Worm (Caenorhabditis elegans) whole organism, L4 larva: ENCODE data around the gene R05G9.3.

Source experiments
- T20F7.1 ChIP-seq: fragments of 200-800 bp; sonication (Bioruptor generic); optimal IDR thresholded peaks from 2 replicates; lab custom pipeline; 2018; ENCODE audit warnings: mild to moderate bottlenecking, missing genetic modification characterization, missing compliant biosample characterization
- Y105C5A.15 ChIP-seq: fragments of 200-800 bp; sonication (Bioruptor generic); IDR thresholded peaks from 2 replicates; pipeline ENCODE4 v1.3.6; 2022; ENCODE audit warnings: missing genetic modification characterization, missing compliant biosample characterization
- aha-1 ChIP-seq: fragments of 150-350 bp; peaks from one replicate; lab custom pipeline; 2014; ENCODE audit warnings: missing biosample characterization, missing genetic modification characterization
- ama-1 ChIP-seq: fragments of 150-350 bp; optimal IDR thresholded peaks from 2 replicates; lab custom pipeline; 2014; ENCODE audit warnings: inconsistent platforms, mixed read lengths
- ceh-20 ChIP-seq: fragments of 200-800 bp; sonication (Bioruptor generic); IDR thresholded peaks from 2 replicates; pipeline ENCODE4 v1.3.6; 2022; ENCODE audit warnings: missing genetic modification reagents, missing genetic modification characterization, missing compliant biosample characterization
- ceh-32 ChIP-seq: sonication (generic microtip); optimal IDR thresholded peaks from 2 replicates; lab custom pipeline; 2016; ENCODE audit warnings: mild to moderate bottlenecking, missing genetic modification characterization, missing compliant biosample characterization; ENCODE audit not compliant: poor library complexity
- daf-19 ChIP-seq: fragments of 200-800 bp; sonication (Bioruptor generic); conservative IDR thresholded peaks from 2 replicates; pipeline ENCODE4 v1.3.6; 2022; ENCODE audit warnings: missing genetic modification characterization, missing compliant biosample characterization
- dmd-8 ChIP-seq: fragments of 200-800 bp; sonication (Bioruptor generic); IDR thresholded peaks from 2 replicates; pipeline ENCODE4 v1.3.6; 2022; ENCODE audit warnings: missing genetic modification characterization, missing compliant biosample characterization
- dpl-1 ChIP-seq: fragments of 150-350 bp; optimal IDR thresholded peaks from 2 replicates; lab custom pipeline; 2014; ENCODE audit warnings: missing biosample characterization, missing genetic modification reagents, missing genetic modification characterization
- fos-1 ChIP-seq: fragments of 150-350 bp; optimal IDR thresholded peaks from 2 replicates; lab custom pipeline; 2014; ENCODE audit warnings: missing biosample characterization, missing genetic modification characterization
- gei-8 ChIP-seq: fragments of 200-800 bp; sonication (Bioruptor generic); optimal IDR thresholded peaks from 2 replicates; lab custom pipeline; 2018; ENCODE audit warnings: mild to moderate bottlenecking, missing genetic modification characterization, missing compliant biosample characterization
- hlh-30 ChIP-seq: sonication (generic microtip); optimal IDR thresholded peaks from 2 replicates; lab custom pipeline; 2017; ENCODE audit warnings: antibody characterized with exemption, mild to moderate bottlenecking, missing genetic modification characterization, missing compliant biosample characterization; ENCODE audit not compliant: insufficient read depth
- hmg-1.1 ChIP-seq: fragments of 200-800 bp; sonication (Bioruptor generic); IDR thresholded peaks from 2 replicates; pipeline ENCODE4 v1.3.6; 2022; ENCODE audit warnings: missing genetic modification reagents, missing genetic modification characterization, missing compliant biosample characterization
- lin-15B ChIP-seq: fragments of 150-350 bp; sonication (generic microtip); optimal IDR thresholded peaks from 3 replicates; lab custom pipeline; 2014; ENCODE audit warnings: missing biosample characterization, missing genetic modification characterization
- lir-3 ChIP-seq: sonication (generic microtip); optimal IDR thresholded peaks from 2 replicates; lab custom pipeline; 2016; ENCODE audit warnings: mild to moderate bottlenecking, missing genetic modification characterization, missing compliant biosample characterization
- lsy-2 ChIP-seq, 2 experiments: fragments of 150-350 bp in 1 of 2; sonication (generic microtip) in 1 of 2; optimal IDR thresholded peaks; 2 replicates each; lab custom pipeline; 2014 to 2017; ENCODE audit warnings: missing biosample characterization in 2 of 2, missing genetic modification characterization in 2 of 2
- madf-5 ChIP-seq, 2 experiments: fragments of 200-800 bp; sonication (Bioruptor generic); IDR thresholded peaks; 2 replicates each; pipeline ENCODE4 v1.3.6; 2022; ENCODE audit warnings: missing compliant biosample characterization in 2 of 2, missing genetic modification characterization in 2 of 2
- mdl-1 ChIP-seq, 2 experiments: fragments of 150-350 bp in 1 of 2; sonication (generic microtip) in 1 of 2; optimal IDR thresholded peaks; 2 replicates each; lab custom pipeline; 2014 to 2017; ENCODE audit warnings: missing biosample characterization in 2 of 2, missing genetic modification characterization in 2 of 2
- mxl-3 ChIP-seq: fragments of 200-800 bp; sonication (Bioruptor generic); optimal IDR thresholded peaks from 2 replicates; lab custom pipeline; 2018; ENCODE audit warnings: mild to moderate bottlenecking, missing genetic modification characterization, missing compliant biosample characterization
- nhr-11 ChIP-seq: fragments of 150-350 bp; optimal IDR thresholded peaks from 2 replicates; lab custom pipeline; 2014; ENCODE audit warnings: missing biosample characterization, missing genetic modification characterization
- nhr-111 ChIP-seq: fragments of 200-800 bp; sonication (Bioruptor generic); optimal IDR thresholded peaks from 2 replicates; lab custom pipeline; 2018; ENCODE audit warnings: mild to moderate bottlenecking, missing genetic modification characterization, missing compliant biosample characterization
- nhr-28 ChIP-seq: fragments of 150-350 bp; optimal IDR thresholded peaks from 2 replicates; lab custom pipeline; 2014; ENCODE audit warnings: missing biosample characterization, missing genetic modification characterization
- nhr-41 ChIP-seq: fragments of 200-800 bp; sonication (Bioruptor generic); IDR thresholded peaks from 2 replicates; pipeline ENCODE4 v1.3.6; 2022; ENCODE audit warnings: missing genetic modification reagents, missing genetic modification characterization, missing compliant biosample characterization
- nhr-6 ChIP-seq: fragments of 150-350 bp; optimal IDR thresholded peaks from 2 replicates; lab custom pipeline; 2014; ENCODE audit warnings: missing biosample characterization, missing genetic modification characterization
- pha-4 ChIP-seq, 2 experiments: fragments of 150-350 bp in 1 of 2; fragments of 200-800 bp in 1 of 2; sonication (Bioruptor generic) in 1 of 2; IDR thresholded peaks in 1 of 2; optimal IDR thresholded peaks in 1 of 2; 2 replicates each; pipeline versions ENCODE4 v1.3.6 to Lab custom; 2014 to 2022; ENCODE audit warnings: missing genetic modification characterization in 2 of 2, missing genetic modification reagents in 2 of 2, missing biosample characterization in 1 of 2, missing compliant biosample characterization in 1 of 2
- pqm-1 ChIP-seq: sonication (generic microtip); optimal IDR thresholded peaks from 2 replicates; lab custom pipeline; 2017; ENCODE audit warnings: missing biosample characterization, missing genetic modification characterization
- rbr-2 ChIP-seq: sonication (generic microtip); optimal IDR thresholded peaks from 2 replicates; lab custom pipeline; 2016; ENCODE audit warnings: missing genotype, missing genetic modification characterization, missing compliant biosample characterization
- snpc-1.2 ChIP-seq: fragments of 200-800 bp; sonication (Bioruptor generic); IDR thresholded peaks from 2 replicates; pipeline ENCODE4 v1.3.6; 2022; ENCODE audit warnings: missing genetic modification reagents, missing genetic modification characterization, missing compliant biosample characterization
- tra-1 ChIP-seq: fragments of 200-800 bp; sonication (Bioruptor generic); IDR thresholded peaks from 2 replicates; pipeline ENCODE4 v1.3.6; 2022; ENCODE audit warnings: missing genetic modification reagents, missing genetic modification characterization, missing compliant biosample characterization
- zip-2 ChIP-seq: fragments of 150-350 bp; optimal IDR thresholded peaks from 2 replicates; lab custom pipeline; 2014; ENCODE audit warnings: missing biosample characterization, missing genetic modification characterization
- ztf-7 ChIP-seq: fragments of 150-350 bp; optimal IDR thresholded peaks from 2 replicates; lab custom pipeline; 2014; ENCODE audit warnings: missing biosample characterization, missing genetic modification characterization

R05G9.3 gene

DNA sequence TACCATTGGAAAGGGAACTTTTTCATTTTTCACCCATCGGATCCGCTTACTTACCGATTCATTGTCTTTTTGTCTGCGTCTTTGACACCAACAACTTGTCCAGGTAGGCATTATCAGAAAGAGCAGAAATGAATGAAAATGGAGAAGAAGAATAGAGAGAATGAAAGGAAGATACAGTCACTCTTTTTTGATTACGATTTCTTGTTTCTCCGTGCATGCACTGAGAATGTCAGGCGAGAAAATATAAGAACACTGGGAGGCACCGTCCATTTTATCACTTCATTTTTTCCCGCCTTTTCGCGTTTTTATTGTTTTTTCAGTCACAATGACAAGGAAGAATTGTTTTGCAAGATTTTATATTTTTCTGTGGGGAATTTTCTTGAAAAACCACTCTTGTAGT, 32.0 kb downstream of the R05G9.3 start:
- TF ChIP-seq nhr-28 (tag; lab: Kevin White, UChicago) (peak; percentile 34), aha-1 (tag; lab: Kevin White, UChicago) (peak; percentile 82), pqm-1 (tag; lab: Kevin White, UChicago) (peak; percentile 39), lir-3 (tag; lab: Kevin White, UChicago) (no peak), gei-8 (no peak), lin-15B (tag; lab: Kevin White, UChicago) (no peak)
- TF ChIP-seq, all 104 proteins: peak for 3

ce11 chrII:6454671-6455070, 46.6 kb downstream of the R05G9.3 start, which contains the start of gene aptf-1:
Gene aptf-1 (plus strand): TSS chrII:6454971.
- TF ChIP-seq dpl-1 (GFP tag; lab: Kevin White, UChicago), result no peak
- TF ChIP-seq Y105C5A.15 (GFP tag; lab: Robert Waterston, UW), result no peak
- TF ChIP-seq ama-1 (lab: Kevin White, UChicago), result no peak
- TF ChIP-seq fos-1 (tag; lab: Kevin White, UChicago), result no peak
- no peak for TF ChIP-seq zip-2 (tag; lab: Kevin White, UChicago)

- TF ChIP-seq tra-1 (GFP tag; lab: Robert Waterston, UW), result no peak
- TF ChIP-seq pha-4 (GFP tag; IDR thresholded peaks at IDR 0.05; lab: Robert Waterston, UW), result no peak
- peak; percentile 67 for TF ChIP-seq pha-4 (tag; optimal IDR thresholded peaks at IDR 0.05; lab: Kevin White, UChicago)
- TF ChIP-seq lsy-2 (tag; optimal IDR thresholded peaks at IDR 0.05; lab: Kevin White, UChicago), result peak in 1 of 2 experiments; percentile 83
- TF ChIP-seq nhr-6 (tag; lab: Kevin White, UChicago), result peak; percentile 47
- peak; percentile 37 for TF ChIP-seq rbr-2 (tag; lab: Kevin White, UChicago)
- peak; percentile 84 for TF ChIP-seq hlh-30
- no peak for TF ChIP-seq madf-5 (GFP tag; IDR thresholded peaks at IDR 0.05; lab: Robert Waterston, UW)
- TF ChIP-seq ceh-32 (tag; lab: Kevin White, UChicago), result no peak
- peak in 1 of 2 experiments; percentile 53 for TF ChIP-seq mdl-1 (tag; optimal IDR thresholded peaks at IDR 0.05; lab: Kevin White, UChicago)
- TF ChIP-seq nhr-111 (GFP tag; lab: Kevin White, UChicago), result no peak
- TF ChIP-seq snpc-1.2 (GFP tag; lab: Robert Waterston, UW), result no peak
- TF ChIP-seq nhr-41 (GFP tag; lab: Robert Waterston, UW), result no peak
- TF ChIP-seq hmg-1.1 (GFP tag; lab: Robert Waterston, UW), result peak; percentile 46; the same call in 1 of the 2 replicates
- TF ChIP-seq ztf-7, result no peak
- TF ChIP-seq daf-19, result 0 out of 2 replicates have a peak, but pooled peaks have one; percentile 9
- TF ChIP-seq dpl-1 (GFP tag; lab: Kevin White, UChicago), result peak; percentile 54
- TF ChIP-seq nhr-11 (tag; lab: Kevin White, UChicago), result peak; percentile 42
- TF ChIP-seq nhr-28 (tag; lab: Kevin White, UChicago), result peak; percentile 71
- peak; percentile 38 for TF ChIP-seq T20F7.1
- TF ChIP-seq dmd-8, result no peak
- TF ChIP-seq mxl-3 (GFP tag; lab: Kevin White, UChicago), result peak; percentile 91
- TF ChIP-seq ceh-20 (GFP tag; lab: Robert Waterston, UW), result no peak
- TF ChIP-seq, all 104 proteins: peak for 13
Measured at ce11 chrII:6453341-6453806, 47.9 kb downstream of the R05G9.3 start, which contains the start of gene atg-16.2. Gene atg-16.2 (minus strand): TSS chrII:6453391.
